Fruit fly (Drosophila melanogaster) Kc167 (cell line): ENCODE data around the gene NTPase.

ENCODE experiments used
- Sin3A ChIP-seq: fragments of >200 bp; optimal IDR thresholded peaks from 2 replicates; lab custom pipeline; 2018; ENCODE audit warnings: missing external identifiers
- insv ChIP-seq: fragments of >200 bp; optimal IDR thresholded peaks from 3 replicates; lab custom pipeline; 2018; ENCODE audit warnings: missing external identifiers
- psq ChIP-seq: fragments of >200 bp; optimal IDR thresholded peaks from 2 replicates; lab custom pipeline; 2017; ENCODE audit warnings: missing external identifiers

dm6 chr2L:2878188-2878587 lies 7.5 kb downstream of the NTPase start, which contains the start of the genes Prx6a and Sbat:
- TF ChIP-seq Sin3A (no peak), insv (lab: Kevin White, UChicago) (no peak), psq (lab: Kevin White, UChicago) (no peak)
